Fruit fly (Drosophila melanogaster) whole organism, wandering third instar larva: ENCODE measurements around the gene CD98hc.

Source experiments
- CG9705 ChIP-seq: fragments of 200-800 bp; sonication (Bioruptor generic); optimal IDR thresholded peaks from 2 replicates; lab custom pipeline; 2018; ENCODE audit warnings: missing biosample characterization, mild to moderate bottlenecking, missing genetic modification characterization
- CrebA ChIP-seq: fragments of 200-800 bp; sonication (Bioruptor generic); optimal IDR thresholded peaks from 2 replicates; lab custom pipeline; 2016; ENCODE audit warnings: missing biosample characterization, mild to moderate bottlenecking, missing genetic modification characterization, borderline replicate concordance
- Hnf4 ChIP-seq: fragments of 200-800 bp; sonication (Bioruptor generic); optimal IDR thresholded peaks from 2 replicates; lab custom pipeline; 2016; ENCODE audit warnings: missing biosample characterization, mild to moderate bottlenecking, missing genetic modification characterization
- Hr83 ChIP-seq: fragments of 200-300 bp; sonication (Bioruptor generic); optimal IDR thresholded peaks from 2 replicates; lab custom pipeline; 2016; ENCODE audit warnings: missing biosample characterization, mild to moderate bottlenecking, missing genetic modification characterization, moderate library complexity; ENCODE audit not compliant: poor library complexity, severe bottlenecking
- Myc ChIP-seq: fragments of >200 bp; optimal IDR thresholded peaks from 2 replicates; lab custom pipeline; 2017
- Vsx2 ChIP-seq: fragments of 200-300, 225-300 bp; sonication (Bioruptor generic); optimal IDR thresholded peaks from 2 replicates; lab custom pipeline; 2018; ENCODE audit warnings: missing biosample characterization, missing genetic modification characterization; ENCODE audit not compliant: partially characterized antibody
- brk ChIP-seq: fragments of 200-800 bp; sonication (Bioruptor generic); optimal IDR thresholded peaks from 2 replicates; lab custom pipeline; 2016; ENCODE audit warnings: missing biosample characterization, mild to moderate bottlenecking, missing genetic modification characterization
- h ChIP-seq: fragments of 200-800 bp; sonication (Bioruptor generic); optimal IDR thresholded peaks from 3 replicates; lab custom pipeline; 2016; ENCODE audit warnings: missing biosample characterization, mild to moderate bottlenecking, missing genetic modification characterization
- jim ChIP-seq: fragments of 175-275, 200-325 bp; sonication (Bioruptor generic); optimal IDR thresholded peaks from 2 replicates; lab custom pipeline; 2016; ENCODE audit warnings: missing biosample characterization, mild to moderate bottlenecking, missing genetic modification characterization
- rgr ChIP-seq: fragments of 200-800 bp; sonication (Bioruptor generic); optimal IDR thresholded peaks from 3 replicates; lab custom pipeline; 2016; ENCODE audit warnings: missing biosample characterization, mild to moderate bottlenecking, missing genetic modification characterization
- woc ChIP-seq: sonication (Bioruptor generic); optimal IDR thresholded peaks from 2 replicates; lab custom pipeline; 2016; ENCODE audit warnings: missing biosample characterization, mild to moderate bottlenecking, missing genetic modification characterization

DNA sequence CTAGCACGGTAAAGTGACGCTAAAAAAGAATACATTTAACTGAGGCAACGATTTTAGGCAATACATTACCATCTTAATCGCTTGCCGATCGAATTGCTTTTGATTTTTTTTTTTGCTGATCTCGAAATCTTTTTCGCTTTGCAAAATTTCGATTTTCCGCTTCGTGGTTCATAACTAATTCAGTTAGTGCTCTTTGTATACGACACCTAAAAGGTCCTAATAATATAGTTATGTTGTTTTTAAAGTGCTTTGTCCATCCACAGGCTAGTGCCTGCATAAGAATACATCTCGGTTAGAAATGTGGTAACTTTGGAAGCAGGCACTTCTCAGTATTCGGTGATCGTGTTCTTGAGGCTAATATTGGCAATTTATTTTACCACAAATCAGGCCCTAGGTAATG lies 2.0 kb upstream of the CD98hc start, which contains the start of gene Sfp84E:
- TF ChIP-seq jim (GFP tag; lab: Kevin White, UChicago) (no peak), Hr83 (GFP tag; lab: Kevin White, UChicago) (no peak), brk (no peak), rgr (GFP tag; lab: Kevin White, UChicago) (no peak), CG9705 (GFP tag; lab: Kevin White, UChicago) (no peak), Myc (lab: Kevin White, UChicago) (no peak), CrebA (GFP tag; lab: Kevin White, UChicago) (no peak), woc (GFP tag; lab: Kevin White, UChicago) (no peak), h (GFP tag; lab: Kevin White, UChicago) (no peak), Hnf4 (GFP tag; lab: Kevin White, UChicago) (no peak), Vsx2 (GFP tag; lab: Kevin White, UChicago) (no peak)
